Fruit fly (Drosophila melanogaster) whole organism, adult: Measurements from ENCODE around the gene RpS3.

ENCODE experiments used
- CG11617 ChIP-seq: fragments of 200-800 bp; sonication (Bioruptor generic); optimal IDR thresholded peaks from 2 replicates; lab custom pipeline; 2017; ENCODE audit warnings: mild to moderate bottlenecking, missing biosample characterization, missing genetic modification reagents, missing genetic modification characterization
- CG1620 ChIP-seq: fragments of 200-800 bp; sonication (Bioruptor generic); optimal IDR thresholded peaks from 2 replicates; lab custom pipeline; 2016; ENCODE audit warnings: missing biosample characterization, missing genetic modification characterization
- CG33017 ChIP-seq: fragments of 200-800 bp; sonication (Bioruptor generic); optimal IDR thresholded peaks from 2 replicates; lab custom pipeline; 2018; ENCODE audit warnings: missing biosample characterization, mild to moderate bottlenecking, missing genetic modification characterization, moderate library complexity
- CG7045 ChIP-seq: fragments of 200-800 bp; sonication (Bioruptor generic); optimal IDR thresholded peaks from 2 replicates; lab custom pipeline; 2017; ENCODE audit warnings: missing biosample characterization, mild to moderate bottlenecking, missing genetic modification characterization
- Crg-1 ChIP-seq: fragments of 200-800 bp; sonication (Bioruptor generic); optimal IDR thresholded peaks from 2 replicates; lab custom pipeline; 2016; ENCODE audit warnings: missing biosample characterization, missing genetic modification characterization
- cnc ChIP-seq, 2 experiments: fragments of >200 bp; optimal IDR thresholded peaks; 2 replicates each; lab custom pipeline; 2017
- kay ChIP-seq: fragments of 200-800 bp; sonication (Bioruptor generic); peaks from one replicate; lab custom pipeline; 2016; ENCODE audit warnings: missing biosample characterization, missing genetic modification characterization, borderline replicate concordance
- ovo ChIP-seq: fragments of 200-800 bp; sonication (Bioruptor generic); optimal IDR thresholded peaks from 2 replicates; lab custom pipeline; 2016; ENCODE audit warnings: missing biosample characterization, missing genetic modification characterization
- tj ChIP-seq: fragments of 200-800 bp; sonication (Bioruptor generic); optimal IDR thresholded peaks from 3 replicates; lab custom pipeline; 2017; ENCODE audit warnings: missing biosample characterization, mild to moderate bottlenecking, missing genetic modification characterization, moderate library complexity

dm6 chr3R:23367540-23367939 is 8.9 kb downstream of the RpS3 start:
- TF ChIP-seq CG7045 (GFP tag; lab: Kevin White, UChicago) = no peak
- no peak for TF ChIP-seq Crg-1
- no peak for TF ChIP-seq kay
- no peak for TF ChIP-seq CG1620 (GFP tag; lab: Kevin White, UChicago)
- no peak for TF ChIP-seq cnc (optimal IDR thresholded peaks at IDR 0.05; lab: Kevin White, UChicago)
- TF ChIP-seq CG11617 (GFP tag; lab: Kevin White, UChicago) = no peak
- TF ChIP-seq CG33017 (tag; lab: Kevin White, UChicago) = no peak
- no peak for TF ChIP-seq tj (GFP tag; lab: Kevin White, UChicago)
- TF ChIP-seq ovo = no peak
